Worm (Caenorhabditis elegans) whole organism, L4 larva: ENCODE data around the gene srw-127.

ENCODE experiments used
- T26A8.4 ChIP-seq: fragments of 200-800 bp; sonication (Bioruptor generic); IDR thresholded peaks from 2 replicates; pipeline ENCODE4 v1.3.6; 2022; ENCODE audit warnings: missing genetic modification characterization, missing compliant biosample characterization
- ZK546.5 ChIP-seq, 2 experiments: sonication (generic microtip); optimal IDR thresholded peaks; 2 replicates each; lab custom pipeline; 2017; ENCODE audit warnings: missing biosample characterization in 2 of 2, missing genetic modification characterization in 2 of 2
- aly-2 ChIP-seq: sonication (generic microtip); optimal IDR thresholded peaks from 2 replicates; lab custom pipeline; 2018; ENCODE audit warnings: missing biosample characterization, missing genetic modification characterization
- egl-27 ChIP-seq: sonication (generic microtip); optimal IDR thresholded peaks from 3 replicates; lab custom pipeline; 2017; ENCODE audit warnings: missing biosample characterization, missing genetic modification reagents, missing genetic modification characterization
- jun-1 ChIP-seq: fragments of 150-350 bp; optimal IDR thresholded peaks from 2 replicates; lab custom pipeline; 2014; ENCODE audit warnings: missing biosample characterization, missing genetic modification reagents, missing genetic modification characterization
- lin-15B ChIP-seq: fragments of 150-350 bp; sonication (generic microtip); optimal IDR thresholded peaks from 3 replicates; lab custom pipeline; 2014; ENCODE audit warnings: missing biosample characterization, missing genetic modification characterization
- nhr-11 ChIP-seq: fragments of 150-350 bp; optimal IDR thresholded peaks from 2 replicates; lab custom pipeline; 2014; ENCODE audit warnings: missing biosample characterization, missing genetic modification characterization
- nhr-237 ChIP-seq: sonication (generic microtip); optimal IDR thresholded peaks from 2 replicates; lab custom pipeline; 2017; ENCODE audit warnings: missing biosample characterization, missing genetic modification characterization
- nhr-76 ChIP-seq: fragments of 150-350 bp; optimal IDR thresholded peaks from 2 replicates; lab custom pipeline; 2014; ENCODE audit warnings: missing biosample characterization, missing genetic modification characterization

DNA sequence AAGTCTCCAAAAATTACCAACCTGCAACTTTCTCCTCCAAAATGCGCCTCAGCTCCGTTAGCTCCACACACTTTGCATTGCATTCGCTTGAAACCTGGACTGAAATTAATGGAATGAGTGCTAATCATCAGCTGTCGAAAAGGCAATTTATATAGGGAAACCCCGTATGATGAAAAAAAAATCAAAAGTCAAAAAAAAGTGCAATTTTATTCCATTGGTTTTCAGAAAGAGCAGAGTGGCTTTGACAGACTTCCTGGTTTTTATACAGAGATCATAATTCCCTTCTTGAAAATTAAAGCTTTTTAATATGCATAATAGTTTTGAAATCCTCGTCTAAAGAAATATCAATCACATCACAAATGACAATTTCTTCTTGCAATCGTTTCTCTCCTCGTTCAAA is 25.0 kb upstream of the srw-127 start, which contains the start of gene nhr-139:
- TF ChIP-seq nhr-76 (tag; lab: Kevin White, UChicago) (no peak), ZK546.5 (tag; optimal IDR thresholded peaks at IDR 0.05; lab: Kevin White, UChicago) (no peak), jun-1 (no peak), egl-27 (tag; lab: Kevin White, UChicago) (no peak), nhr-11 (tag; lab: Kevin White, UChicago) (no peak), nhr-237 (tag; lab: Kevin White, UChicago) (no peak), T26A8.4 (GFP tag; lab: Robert Waterston, UW) (no peak), lin-15B (tag; lab: Kevin White, UChicago) (no peak), aly-2 (tag; lab: Kevin White, UChicago) (no peak)
